Fruit fly (Drosophila melanogaster): ENCODE measurements around the gene CG7488.

CG7488 gene

DNA sequence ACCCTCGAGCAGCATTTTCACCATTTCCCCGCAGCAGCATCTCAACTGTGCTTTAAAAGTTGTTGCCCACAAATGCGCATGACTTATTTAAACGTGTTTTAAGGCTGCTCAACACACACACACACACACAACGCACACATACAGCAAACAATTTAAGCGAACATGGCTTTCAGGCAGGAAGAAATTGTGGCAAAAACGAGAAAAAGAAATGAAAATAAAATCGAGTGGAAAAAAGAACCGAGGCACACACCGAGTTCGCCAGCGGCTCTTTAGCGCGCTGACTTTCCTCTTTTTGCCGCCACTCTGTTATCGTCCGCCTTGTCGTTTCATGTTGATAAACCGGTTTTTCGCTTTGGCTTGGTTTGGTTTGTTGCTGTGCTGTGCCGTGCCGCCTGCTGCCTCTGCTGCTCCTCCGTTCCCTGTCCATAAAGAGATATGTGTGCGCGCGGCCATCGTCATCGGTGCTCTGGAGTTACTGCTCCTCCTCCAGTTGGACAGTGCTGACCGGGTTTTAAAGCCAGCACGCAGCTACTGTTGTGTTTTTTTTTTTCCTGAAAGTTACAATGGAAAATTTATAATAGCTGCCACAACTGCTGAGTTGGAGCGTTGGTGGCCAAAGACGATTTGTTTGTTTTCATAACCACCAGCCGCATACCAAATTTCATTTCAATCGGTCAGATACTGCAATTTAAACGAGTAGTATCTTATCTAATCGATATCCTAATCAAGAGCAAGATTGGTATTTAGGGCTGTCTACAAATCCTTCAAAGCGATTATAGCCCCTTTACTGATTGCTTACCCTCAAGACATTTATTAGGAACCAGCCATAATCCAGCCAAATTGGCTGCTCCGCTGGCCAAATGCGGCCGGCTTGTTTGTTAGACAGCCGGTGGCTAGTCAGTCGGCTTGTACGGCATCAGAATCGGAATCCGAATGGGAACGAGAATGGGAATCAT lies 20.7 kb downstream of the CG7488 start (continued):
- no peak for TF ChIP-seq sob (GFP tag; IDR thresholded peaks at IDR 0.05)
- TF ChIP-seq CG5180 (GFP tag; optimal IDR thresholded peaks at IDR 0.05) = no peak
- peak; percentile 50; the same call in 2 of the 3 replicates for TF ChIP-seq CG2199 (GFP tag; IDR thresholded peaks at IDR 0.05)
- no peak for TF ChIP-seq CG34224 (GFP tag; IDR thresholded peaks at IDR 0.05; ENCODE audit: partially characterized antibody)
- TF ChIP-seq HLH3B (GFP tag; IDR thresholded peaks at IDR 0.05) = no peak
- no peak for TF ChIP-seq CG15073 (GFP tag; optimal IDR thresholded peaks at IDR 0.05)
- TF ChIP-seq h (optimal IDR thresholded peaks at IDR 0.05) = no peak
- TF ChIP-seq mam (GFP tag; optimal IDR thresholded peaks at IDR 0.05) = peak; percentile 20
- no peak for TF ChIP-seq C15 (GFP tag; IDR thresholded peaks at IDR 0.05)
- TF ChIP-seq zf30C (GFP tag; optimal IDR thresholded peaks at IDR 0.05) = no peak
- no peak for TF ChIP-seq CG3726 (GFP tag; IDR thresholded peaks at IDR 0.05)
- no peak for TF ChIP-seq CG10979 (tag; optimal IDR thresholded peaks at IDR 0.05)
- no peak for TF ChIP-seq ind (GFP tag; optimal IDR thresholded peaks at IDR 0.05)
- TF ChIP-seq CG2875 (GFP tag; optimal IDR thresholded peaks at IDR 0.05) = no peak
- no peak for TF ChIP-seq CG9817 (tag; optimal IDR thresholded peaks at IDR 0.05)
- TF ChIP-seq E2f2 (GFP tag; IDR thresholded peaks at IDR 0.05) = peak; percentile 16; the same call in 1 of the 2 replicates
- peak; percentile 64; the same call in 2 of the 4 replicates for TF ChIP-seq chinmo (GFP tag; IDR thresholded peaks at IDR 0.05; ENCODE audit: partially characterized antibody)
- TF ChIP-seq CG9609 (GFP tag; optimal IDR thresholded peaks at IDR 0.05) = peak; percentile 39
- no peak for TF ChIP-seq Oaz (GFP tag; IDR thresholded peaks at IDR 0.05)
- TF ChIP-seq CG14014 (GFP tag; IDR thresholded peaks at IDR 0.05) = no peak
- no peak for TF ChIP-seq btn (GFP tag; optimal IDR thresholded peaks at IDR 0.05)
- TF ChIP-seq ftz-f1 (GFP tag; optimal IDR thresholded peaks at IDR 0.05) = no peak
- no peak for TF ChIP-seq klu (GFP tag; IDR thresholded peaks at IDR 0.05)
- peak; percentile 12 for TF ChIP-seq nmo (GFP tag; optimal IDR thresholded peaks at IDR 0.05)
- TF ChIP-seq CG16813 (GFP tag; IDR thresholded peaks at IDR 0.05; ENCODE audit: partially characterized antibody) = no peak
- no peak for TF ChIP-seq BtbVII (GFP tag; optimal IDR thresholded peaks at IDR 0.05)
- no peak for TF ChIP-seq CG4617 (GFP tag; optimal IDR thresholded peaks at IDR 0.05; ENCODE audit: borderline replicate concordance)
- TF ChIP-seq CG7372 (GFP tag; IDR thresholded peaks at IDR 0.05) = no peak
- no peak for TF ChIP-seq Scr (GFP tag; IDR thresholded peaks at IDR 0.05; ENCODE audit: partially characterized antibody)
- TF ChIP-seq CG12104 (GFP tag; optimal IDR thresholded peaks at IDR 0.05) = no peak
- TF ChIP-seq tap (tag; optimal IDR thresholded peaks at IDR 0.05) = no peak
- no peak for TF ChIP-seq CG10321 (GFP tag; IDR thresholded peaks at IDR 0.05)
- no peak for TF ChIP-seq hkb (optimal IDR thresholded peaks at IDR 0.05)
- no peak for TF ChIP-seq hkb (GFP tag; IDR thresholded peaks at IDR 0.05)
- TF ChIP-seq CG4854 (GFP tag; optimal IDR thresholded peaks at IDR 0.05) = no peak
- no peak for TF ChIP-seq CG3065 (GFP tag; optimal IDR thresholded peaks at IDR 0.05)
- no peak for TF ChIP-seq pzg (GFP tag; optimal IDR thresholded peaks at IDR 0.05)
- 0 out of 2 replicates have a peak, but pooled peaks have one; percentile 26 for TF ChIP-seq Awh (GFP tag; IDR thresholded peaks at IDR 0.05)
- no peak for TF ChIP-seq Sin3A (optimal IDR thresholded peaks at IDR 0.05)
- no peak for TF ChIP-seq HLH4C (GFP tag; IDR thresholded peaks at IDR 0.05; ENCODE audit: partially characterized antibody)
- no peak for TF ChIP-seq esg (GFP tag; conservative IDR thresholded peaks at IDR 0.05)
- no peak for TF ChIP-seq CG6689 (GFP tag; IDR thresholded peaks at IDR 0.05)
- TF ChIP-seq Mrtf (GFP tag; IDR thresholded peaks at IDR 0.05) = no peak
- TF ChIP-seq zfh1 (GFP tag; IDR thresholded peaks at IDR 0.05) = no peak
- TF ChIP-seq ato (GFP tag; IDR thresholded peaks at IDR 0.05; ENCODE audit: partially characterized antibody) = no peak
- TF ChIP-seq Lpt (GFP tag; optimal IDR thresholded peaks at IDR 0.05) = peak; percentile 10
- TF ChIP-seq CG3281 (GFP tag; optimal IDR thresholded peaks at IDR 0.05) = peak; percentile 16
- TF ChIP-seq Bdp1 (GFP tag; optimal IDR thresholded peaks at IDR 0.05) = no peak
- no peak for TF ChIP-seq CG33557 (GFP tag; optimal IDR thresholded peaks at IDR 0.05)
- peak; percentile 16 for TF ChIP-seq PHDP (tag; optimal IDR thresholded peaks at IDR 0.05)

All from whole organism, embryonic.